Worm (Caenorhabditis elegans): Measurements from ENCODE around the gene C50D2.6.

C50D2.6 gene

DNA sequence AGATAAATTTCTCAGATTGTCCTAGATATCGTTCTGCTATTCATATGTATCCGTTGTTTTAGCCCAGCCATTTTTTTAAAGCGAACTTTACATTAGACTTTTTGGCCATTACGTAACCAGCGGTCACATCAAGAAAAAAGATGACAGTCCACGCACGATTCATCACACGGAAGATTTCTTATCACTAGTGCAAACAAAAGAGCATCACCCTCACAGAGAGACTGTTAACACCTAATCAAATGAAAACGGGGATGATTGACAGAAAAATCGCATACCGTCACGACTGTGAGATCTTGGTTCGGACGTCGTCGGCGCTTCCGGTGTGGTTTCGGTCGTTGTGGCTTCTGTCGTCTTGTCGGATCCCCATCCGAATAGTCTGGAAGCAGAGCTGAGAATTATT is 7.6 kb upstream of the C50D2.6 start:
- TF ChIP-seq jun-1 (tag; optimal IDR thresholded peaks at IDR 0.05), result no peak
- peak in 1 of 2 experiments; percentile 7 for TF ChIP-seq lin-35 (GFP tag; optimal IDR thresholded peaks at IDR 0.05)

DNA sequence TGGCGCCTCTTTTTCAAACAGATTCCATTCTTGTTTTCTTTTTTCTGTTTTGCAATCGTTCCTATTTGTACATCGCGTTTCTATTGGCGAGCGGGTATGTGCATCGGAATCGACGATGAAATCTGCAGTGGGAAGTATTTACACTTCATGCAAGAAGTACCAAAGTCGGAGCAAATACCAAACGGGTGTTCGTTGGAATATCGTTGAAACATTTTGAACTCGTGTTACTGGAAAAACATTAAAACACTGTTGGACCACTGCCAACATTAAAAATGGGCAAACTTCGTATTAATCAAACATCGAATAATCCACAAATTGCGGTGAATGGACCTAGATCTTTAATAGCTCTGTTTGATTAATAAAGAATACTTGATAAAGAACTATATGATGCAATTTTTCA is 5.1 kb upstream of the C50D2.6 start, which contains the start of gene C23H3.9:
TSS of gene C23H3.9 (minus strand) at position 101 of the 400 bp plus-strand sequence.
- TF ChIP-seq lin-35 (GFP tag; optimal IDR thresholded peaks at IDR 0.05) (no peak), mab-9 (GFP tag; IDR thresholded peaks at IDR 0.05) (no peak), nhr-12 (tag; optimal IDR thresholded peaks at IDR 0.05) (no peak), blmp-1 (tag; optimal IDR thresholded peaks at IDR 0.05) (no peak), nhr-77 (tag; optimal IDR thresholded peaks at IDR 0.05) (no peak), nhr-11 (tag; optimal IDR thresholded peaks at IDR 0.05) (no peak), nhr-28 (tag; optimal IDR thresholded peaks at IDR 0.05) (no peak), isw-1 (GFP tag; IDR thresholded peaks at IDR 0.05) (no peak), ceh-90 (tag; optimal IDR thresholded peaks at IDR 0.05) (no peak), elt-2 (tag; optimal IDR thresholded peaks at IDR 0.05) (no peak), swsn-7 (tag; optimal IDR thresholded peaks at IDR 0.05) (no peak)

DNA sequence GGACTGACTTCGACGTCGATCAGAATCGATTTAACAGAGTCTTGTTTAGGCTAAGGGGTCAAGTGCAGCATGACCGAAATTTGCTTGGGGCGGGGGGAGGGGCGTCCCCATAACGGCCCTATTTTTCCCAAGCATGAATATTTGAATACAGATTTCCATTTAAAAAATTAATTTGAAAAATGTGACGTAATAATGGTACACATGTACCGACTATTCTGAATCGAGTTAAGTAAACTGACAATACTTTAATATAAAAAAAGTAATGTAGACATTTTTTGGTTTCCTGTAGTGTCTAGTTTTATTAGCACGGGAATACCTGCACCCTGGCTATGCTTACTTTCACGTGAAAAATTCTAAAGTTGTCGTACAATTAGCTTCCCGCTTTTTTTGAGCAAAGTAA is 2.6 kb downstream of the C50D2.6 start:
- TF ChIP-seq ceh-63 (GFP tag; optimal IDR thresholded peaks at IDR 0.05), result no peak
- TF ChIP-seq lin-14 (GFP tag; optimal IDR thresholded peaks at IDR 0.05), result no peak
- no peak for TF ChIP-seq efl-1 (optimal IDR thresholded peaks at IDR 0.05)
- peak in 1 of 2 experiments; percentile 59 for TF ChIP-seq efl-1 (GFP tag; optimal IDR thresholded peaks at IDR 0.05 in 1 of 2)
- TF ChIP-seq unc-130 (tag; optimal IDR thresholded peaks at IDR 0.05), result no peak
- TF ChIP-seq hlh-17 (GFP tag; optimal IDR thresholded peaks at IDR 0.05; ENCODE audit: borderline replicate concordance), result no peak
- TF ChIP-seq egl-27 (tag; optimal IDR thresholded peaks at IDR 0.05), result no peak
- no peak for TF ChIP-seq mep-1 (tag; optimal IDR thresholded peaks at IDR 0.05)
- TF ChIP-seq nhr-90 (tag; optimal IDR thresholded peaks at IDR 0.05; ENCODE audit: poor library complexity), result no peak
- no peak for TF ChIP-seq pqm-1 (tag; optimal IDR thresholded peaks at IDR 0.05)

DNA sequence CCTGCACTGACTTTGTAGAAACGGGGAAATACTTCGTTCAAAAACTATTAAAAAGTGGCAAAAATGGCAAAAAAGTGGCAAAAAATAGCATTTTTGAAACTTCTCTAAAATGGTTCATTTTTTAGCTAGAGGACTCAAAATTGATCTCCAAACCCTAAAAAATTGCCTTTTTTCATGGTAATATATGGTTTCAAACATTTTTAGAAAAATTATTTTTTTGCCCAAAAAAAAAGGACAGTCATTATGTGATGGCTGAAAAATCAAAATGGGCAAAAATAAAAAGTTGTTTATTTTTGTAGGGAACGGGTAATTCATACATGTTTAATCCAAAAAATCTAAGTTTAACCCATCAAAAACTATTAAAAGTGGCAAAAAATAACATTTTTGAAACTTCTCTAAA is 3.7 kb downstream of the C50D2.6 start:
- TF ChIP-seq C04F5.9 (tag; optimal IDR thresholded peaks at IDR 0.05), result no peak
- TF ChIP-seq efl-1 (optimal IDR thresholded peaks at IDR 0.05), result no peak
- TF ChIP-seq efl-1 (GFP tag; optimal IDR thresholded peaks at IDR 0.05 in 1 of 2), result no peak
- no peak for TF ChIP-seq mdl-1 (tag; optimal IDR thresholded peaks at IDR 0.05)
- TF ChIP-seq nhr-77 (tag; optimal IDR thresholded peaks at IDR 0.05), result no peak
- TF ChIP-seq zip-4 (GFP tag; optimal IDR thresholded peaks at IDR 0.05), result no peak
- TF ChIP-seq dpl-1 (GFP tag; optimal IDR thresholded peaks at IDR 0.05), result no peak
- TF ChIP-seq nhr-237 (tag; optimal IDR thresholded peaks at IDR 0.05), result no peak
- no peak for TF ChIP-seq lsy-2 (tag; optimal IDR thresholded peaks at IDR 0.05)
- TF ChIP-seq efl-3 (GFP tag; optimal IDR thresholded peaks at IDR 0.05), result no peak
- TF ChIP-seq ceh-63 (GFP tag; optimal IDR thresholded peaks at IDR 0.05), result no peak
- no peak for TF ChIP-seq pqm-1 (tag; optimal IDR thresholded peaks at IDR 0.05)

DNA sequence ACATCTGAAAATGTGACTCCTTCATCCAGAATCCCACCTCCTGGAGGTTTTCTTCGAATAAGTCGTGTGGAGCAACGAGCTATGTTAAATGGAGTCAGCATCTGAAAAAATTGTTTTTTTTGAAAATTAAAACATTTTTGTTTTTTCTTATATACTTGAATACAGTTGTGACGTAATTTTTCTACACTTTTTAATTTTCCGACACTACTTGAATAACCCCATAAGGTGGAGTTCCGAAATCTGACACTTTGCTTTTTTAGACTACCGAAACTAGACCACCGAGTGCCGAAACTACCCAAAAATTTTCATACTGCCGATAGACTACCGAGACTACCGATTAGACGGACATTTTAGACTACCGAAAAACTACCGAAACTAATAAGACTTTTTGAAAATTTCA is 7.2 kb downstream of the C50D2.6 start, which contains the start of gene mcat-1:
TSS of gene mcat-1 (minus strand) at position 101 of the 400 bp plus-strand sequence.
- no peak for TF ChIP-seq ztf-4 (tag; optimal IDR thresholded peaks at IDR 0.05)

DNA sequence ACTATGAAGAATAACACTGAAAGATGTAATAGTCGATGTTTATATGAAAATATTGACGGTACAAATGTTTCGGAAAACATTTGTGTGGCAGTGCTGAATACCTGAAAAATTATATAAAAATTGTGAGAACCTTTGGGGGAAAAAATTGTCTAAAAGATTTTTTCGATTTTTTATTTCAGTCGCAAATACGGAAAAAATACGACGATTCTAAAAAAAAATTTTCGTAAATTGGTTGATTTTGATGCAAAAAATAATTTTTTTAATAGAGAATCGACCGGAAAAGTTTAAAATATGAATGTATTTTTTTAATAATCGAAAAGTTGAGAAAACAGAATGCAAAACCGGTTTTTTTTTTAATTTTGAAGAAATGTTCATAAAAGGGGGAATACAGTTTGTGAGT is 10.9 kb downstream of the C50D2.6 start, which contains the start of gene C50D2.7:
TSS of gene C50D2.7 (minus strand) at position 101 of the 400 bp plus-strand sequence.
- TF ChIP-seq blmp-1 (tag; optimal IDR thresholded peaks at IDR 0.05) (no peak), fkh-4 (tag; optimal IDR thresholded peaks at IDR 0.05; ENCODE audit: borderline replicate concordance) (no peak)

Measured in whole organism, L1 larva.